Worm (Caenorhabditis elegans): ENCODE measurements around the gene chc-1.
A peak's percentile ranks its signal among the peaks of the same experiment; 100 is the strongest.

Gene chc-1

ce11 chrIII:10209703-10210102, 6.1 kb downstream of the chc-1 start, which contains the start of gene T20G5.9 (continued):
- peak; percentile 49 for TF ChIP-seq lin-38 (GFP tag; IDR thresholded peaks at IDR 0.05)
- 0 out of 2 replicates have a peak, but pooled peaks have one; percentile 15 for TF ChIP-seq nhr-42 (GFP tag; IDR thresholded peaks at IDR 0.05)
- TF ChIP-seq madf-5 (GFP tag; IDR thresholded peaks at IDR 0.05): no peak
- TF ChIP-seq pqm-1 (tag; optimal IDR thresholded peaks at IDR 0.05): no peak

ce11 chrIII:10211889-10212494, 8.4 kb downstream of the chc-1 start, which contains the start of the genes blos-1 and best-18:
Gene blos-1, minus strand, starts transcription at chrIII:10211946.
Gene best-18, plus strand, starts transcription at chrIII:10212396.
- TF ChIP-seq mxl-2 (GFP tag; conservative IDR thresholded peaks at IDR 0.05) (no peak), nhr-77 (tag; optimal IDR thresholded peaks at IDR 0.05) (peak; percentile 15), daf-16 (GFP tag; optimal IDR thresholded peaks at IDR 0.05) (no peak), daf-16 (tag; optimal IDR thresholded peaks at IDR 0.05) (peak; percentile 69), nhr-28 (tag; optimal IDR thresholded peaks at IDR 0.05) (peak; percentile 31), ceh-32 (tag; optimal IDR thresholded peaks at IDR 0.05; ENCODE audit: poor library complexity) (no peak), egl-43 (GFP tag; IDR thresholded peaks at IDR 0.05) (no peak), ceh-44 (GFP tag; IDR thresholded peaks at IDR 0.05) (no peak), nhr-42 (GFP tag; IDR thresholded peaks at IDR 0.05) (no peak), ceh-62 (tag; optimal IDR thresholded peaks at IDR 0.05) (no peak), F37D6.2 (tag; optimal IDR thresholded peaks at IDR 0.05) (no peak)

ce11 chrIII:10214540-10214979, 10.9 kb downstream of the chc-1 start:
- TF ChIP-seq pqm-1 (tag; optimal IDR thresholded peaks at IDR 0.05) (no peak), F10B5.3 (tag; optimal IDR thresholded peaks at IDR 0.05) (peak; percentile 33), unc-130 (GFP tag; optimal IDR thresholded peaks at IDR 0.05) (no peak), madf-9 (GFP tag; conservative IDR thresholded peaks at IDR 0.05) (peak; percentile 79), ZK337.2 (GFP tag; IDR thresholded peaks at IDR 0.05) (0 out of 2 replicates have a peak, but pooled peaks have one; percentile 25), ztf-7 (tag; optimal IDR thresholded peaks at IDR 0.05) (no peak), lin-39 (tag; optimal IDR thresholded peaks at IDR 0.05) (no peak), dmd-9 (GFP tag; IDR thresholded peaks at IDR 0.05) (peak; percentile 77), F44E2.7 (GFP tag; IDR thresholded peaks at IDR 0.05) (no peak), skn-1 (tag; optimal IDR thresholded peaks at IDR 0.05) (no peak), php-3 (GFP tag; IDR thresholded peaks at IDR 0.05) (0 out of 2 replicates have a peak, but pooled peaks have one; percentile 63), unc-39 (tag; optimal IDR thresholded peaks at IDR 0.05) (no peak), zip-2 (tag; optimal IDR thresholded peaks at IDR 0.05) (peak; percentile 45), dpl-1 (GFP tag; optimal IDR thresholded peaks at IDR 0.05) (no peak), hif-1 (tag; optimal IDR thresholded peaks at IDR 0.05) (peak in 1 of 2 experiments; percentile 21), cey-2 (tag; optimal IDR thresholded peaks at IDR 0.05; ENCODE audit: borderline replicate concordance, insufficient read depth) (no peak), R02D3.7 (tag; optimal IDR thresholded peaks at IDR 0.05) (no peak), ceh-82 (tag; optimal IDR thresholded peaks at IDR 0.05) (no peak), nhr-111 (GFP tag; optimal IDR thresholded peaks at IDR 0.05) (no peak), mep-1 (tag; optimal IDR thresholded peaks at IDR 0.05) (peak; percentile 87), mes-2 (tag; optimal IDR thresholded peaks at IDR 0.05; ENCODE audit: poor library complexity, severe bottlenecking) (peak; percentile 49), nhr-6 (tag; optimal IDR thresholded peaks at IDR 0.05) (no peak), lin-1 (GFP tag; IDR thresholded peaks at IDR 0.05) (peak; percentile 61; the same call in 1 of the 2 replicates), T20F7.1 (GFP tag; optimal IDR thresholded peaks at IDR 0.05) (no peak), lin-38 (GFP tag; IDR thresholded peaks at IDR 0.05) (peak; percentile 75), zip-11 (GFP tag; IDR thresholded peaks at IDR 0.05) (no peak), jun-1 (tag; optimal IDR thresholded peaks at IDR 0.05) (peak; percentile 49), ceh-32 (tag; optimal IDR thresholded peaks at IDR 0.05; ENCODE audit: poor library complexity) (no peak), pha-4 (GFP tag; IDR thresholded peaks at IDR 0.05) (peak; percentile 83), pha-4 (tag; optimal IDR thresholded peaks at IDR 0.05) (no peak), mdl-1 (tag; optimal IDR thresholded peaks at IDR 0.05) (no peak), lir-3 (tag; optimal IDR thresholded peaks at IDR 0.05) (no peak), nhr-10 (tag; optimal IDR thresholded peaks at IDR 0.05) (peak; percentile 85), attf-4 (tag; optimal IDR thresholded peaks at IDR 0.05) (no peak), Y5F2A.4 (GFP tag; optimal IDR thresholded peaks at IDR 0.05) (peak; percentile 2), lin-15B (tag; optimal IDR thresholded peaks at IDR 0.05) (no peak)
